Worm (Caenorhabditis elegans) whole organism, L3 larva: ENCODE results near the gene fbxb-83.
A peak's percentile ranks its signal among the peaks of the same experiment; 100 is the strongest.
"Not testable (repeated sequence)": the region's sequence is repeated elsewhere in the genome, so short reads cannot be mapped to it uniquely, and the experiment has no call there.

ENCODE experiments used
- ZK546.5 ChIP-seq: sonication (generic microtip); optimal IDR thresholded peaks from 2 replicates; lab custom pipeline; 2017; ENCODE audit warnings: missing biosample characterization, missing genetic modification characterization
- aly-2 ChIP-seq: fragments of 150-350 bp; optimal IDR thresholded peaks from 2 replicates; lab custom pipeline; 2014; ENCODE audit warnings: missing biosample characterization, missing genetic modification characterization
- ama-1 ChIP-seq: fragments of 150-350 bp; optimal IDR thresholded peaks from 2 replicates; lab custom pipeline; 2018
- ceh-28 ChIP-seq: fragments of 150-350 bp; optimal IDR thresholded peaks from 2 replicates; lab custom pipeline; 2014; ENCODE audit warnings: missing biosample characterization, missing genetic modification reagents, missing genetic modification characterization
- ceh-82 ChIP-seq: fragments of 150-350 bp; optimal IDR thresholded peaks from 2 replicates; lab custom pipeline; 2014; ENCODE audit warnings: missing biosample characterization, missing genetic modification characterization
- ceh-9 ChIP-seq: sonication (generic microtip); optimal IDR thresholded peaks from 2 replicates; lab custom pipeline; 2018; ENCODE audit warnings: missing biosample characterization, missing genetic modification characterization
- egl-27 ChIP-seq: sonication (generic microtip); optimal IDR thresholded peaks from 4 replicates; lab custom pipeline; 2017; ENCODE audit warnings: missing biosample characterization, missing genetic modification reagents, missing genetic modification characterization
- egl-5 ChIP-seq: fragments of 150-350 bp; optimal IDR thresholded peaks from 2 replicates; lab custom pipeline; 2017; ENCODE audit warnings: missing biosample characterization, missing genetic modification reagents, missing genetic modification characterization, inconsistent platforms
- elt-2 ChIP-seq: sonication (generic microtip); optimal IDR thresholded peaks from 2 replicates; lab custom pipeline; 2016; ENCODE audit warnings: missing genetic modification reagents, mild to moderate bottlenecking, missing genetic modification characterization, missing compliant biosample characterization
- eor-1 ChIP-seq, 2 experiments: fragments of 150-350 bp; optimal IDR thresholded peaks; 2 replicates each; lab custom pipeline; 2014 to 2018; ENCODE audit warnings: missing biosample characterization in 2 of 2, missing genetic modification characterization in 2 of 2
- fkh-10 ChIP-seq: sonication (generic microtip); optimal IDR thresholded peaks from 2 replicates; lab custom pipeline; 2017; ENCODE audit warnings: missing biosample characterization, missing genetic modification reagents, missing genetic modification characterization
- fkh-2 ChIP-seq: fragments of 150-350 bp; optimal IDR thresholded peaks from 2 replicates; lab custom pipeline; 2014; ENCODE audit warnings: missing biosample characterization, missing genetic modification reagents, missing genetic modification characterization
- jun-1 ChIP-seq: fragments of 150-350 bp; optimal IDR thresholded peaks from 2 replicates; lab custom pipeline; 2014; ENCODE audit warnings: missing biosample characterization, missing genetic modification reagents, missing genetic modification characterization
- lin-15B ChIP-seq: fragments of 150-350 bp; optimal IDR thresholded peaks from 2 replicates; lab custom pipeline; 2014; ENCODE audit warnings: missing biosample characterization, missing genetic modification characterization
- mdl-1 ChIP-seq: fragments of 150-350 bp; optimal IDR thresholded peaks from 2 replicates; lab custom pipeline; 2014; ENCODE audit warnings: missing biosample characterization, missing genetic modification characterization
- nhr-11 ChIP-seq: fragments of 150-350 bp; optimal IDR thresholded peaks from 2 replicates; lab custom pipeline; 2014; ENCODE audit warnings: missing biosample characterization, missing genetic modification characterization
- nhr-12 ChIP-seq: fragments of 150-350 bp; optimal IDR thresholded peaks from 2 replicates; lab custom pipeline; 2014; ENCODE audit warnings: missing biosample characterization, missing genetic modification characterization
- nhr-23 ChIP-seq: fragments of 150-350 bp; optimal IDR thresholded peaks from 2 replicates; lab custom pipeline; 2014; ENCODE audit warnings: missing biosample characterization, missing genetic modification reagents, missing genetic modification characterization
- nhr-237 ChIP-seq: fragments of 150-350 bp; optimal IDR thresholded peaks from 2 replicates; lab custom pipeline; 2014; ENCODE audit warnings: missing biosample characterization, missing genetic modification characterization
- nhr-28 ChIP-seq: fragments of 150-350 bp; optimal IDR thresholded peaks from 2 replicates; lab custom pipeline; 2014; ENCODE audit warnings: missing biosample characterization, missing genetic modification characterization
- nhr-43 ChIP-seq: sonication (generic microtip); optimal IDR thresholded peaks from 2 replicates; lab custom pipeline; 2016; ENCODE audit warnings: mild to moderate bottlenecking, missing genetic modification characterization, missing compliant biosample characterization; ENCODE audit not compliant: poor library complexity, severe bottlenecking
- nhr-67 ChIP-seq: fragments of 150-350 bp; optimal IDR thresholded peaks from 2 replicates; lab custom pipeline; 2014; ENCODE audit warnings: missing biosample characterization, missing genetic modification characterization
- nhr-77 ChIP-seq: fragments of 150-350 bp; optimal IDR thresholded peaks from 2 replicates; lab custom pipeline; 2014; ENCODE audit warnings: missing biosample characterization, missing genetic modification characterization
- pha-4 ChIP-seq: fragments of 150-350 bp; optimal IDR thresholded peaks from 2 replicates; lab custom pipeline; 2014; ENCODE audit warnings: missing biosample characterization, missing genetic modification reagents, missing genetic modification characterization
- pqm-1 ChIP-seq: fragments of 150-350 bp; optimal IDR thresholded peaks from 2 replicates; lab custom pipeline; 2017; ENCODE audit warnings: missing biosample characterization, missing genetic modification characterization, inconsistent platforms
- sea-2 ChIP-seq: fragments of 150-350 bp; sonication (generic microtip); optimal IDR thresholded peaks from 4 replicates; lab custom pipeline; 2014; ENCODE audit warnings: missing biosample characterization, missing genetic modification reagents, missing genetic modification characterization
- tbx-2 ChIP-seq: sonication (generic microtip); optimal IDR thresholded peaks from 2 replicates; lab custom pipeline; 2016; ENCODE audit warnings: mild to moderate bottlenecking, missing genetic modification characterization, missing compliant biosample characterization
- unc-62 ChIP-seq: fragments of 150-350 bp; sonication (generic microtip); optimal IDR thresholded peaks from 4 replicates; lab custom pipeline; 2014; ENCODE audit warnings: missing biosample characterization, missing genetic modification reagents, missing genetic modification characterization
- zag-1 ChIP-seq: fragments of 150-350 bp; optimal IDR thresholded peaks from 2 replicates; lab custom pipeline; 2014; ENCODE audit warnings: missing biosample characterization, missing genetic modification characterization
- ztf-11 ChIP-seq: fragments of 150-350 bp; optimal IDR thresholded peaks from 2 replicates; lab custom pipeline; 2014; ENCODE audit warnings: missing biosample characterization, missing genetic modification characterization

fbxb-83 gene

DNA sequence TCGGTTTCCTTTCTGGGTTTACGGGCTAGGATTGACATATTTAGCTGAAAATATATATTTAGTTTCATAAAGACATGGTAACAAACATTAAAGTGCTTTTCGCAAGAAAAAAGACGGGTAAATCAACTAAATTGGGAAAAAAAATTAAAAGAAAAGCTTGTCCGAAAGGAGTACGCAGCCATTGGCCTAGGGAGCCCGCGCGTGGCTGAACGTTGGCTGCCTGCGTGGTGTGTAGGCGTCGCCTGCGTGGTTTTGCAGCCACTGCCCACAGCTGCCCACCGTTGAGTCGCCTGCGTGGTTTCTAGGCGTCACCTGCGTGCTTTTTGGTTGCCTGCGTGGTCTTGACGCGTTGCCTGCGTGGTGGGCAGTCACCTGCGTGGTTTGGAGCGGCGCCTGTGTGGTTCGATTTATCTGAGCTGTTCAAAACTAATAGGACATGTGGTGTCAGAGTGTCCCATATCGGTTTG lies 23.0 kb downstream of the fbxb-83 start, which contains the start of gene C29F9.12:
C29F9.12 (minus strand) TSS at position 51 of the 467 bp plus-strand sequence.
- not testable (repeated sequence) for TF ChIP-seq nhr-77 (tag; lab: Kevin White, UChicago); nhr-67 (tag; lab: Kevin White, UChicago); eor-1 (tag; optimal IDR thresholded peaks at IDR 0.05; lab: Kevin White, UChicago)

DNA sequence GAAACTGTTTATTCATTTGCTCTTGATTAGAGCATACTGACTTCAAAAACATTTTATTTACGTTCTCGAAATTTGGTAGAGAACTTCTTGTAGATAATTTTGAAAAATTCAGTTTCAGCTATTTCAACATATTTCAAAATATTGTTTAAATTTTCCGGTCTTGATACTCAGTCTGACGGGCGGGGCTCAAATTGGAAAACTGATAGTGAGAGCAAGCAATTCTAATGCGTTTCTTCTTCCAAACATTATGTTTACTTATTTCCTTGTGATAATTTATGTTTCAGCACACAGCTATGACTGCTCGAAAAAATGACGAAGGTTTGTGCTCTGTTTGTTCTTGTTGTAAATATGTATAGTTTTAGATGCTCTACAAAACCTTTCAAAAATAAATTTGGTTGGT lies 24.8 kb downstream of the fbxb-83 start, which contains the start of gene pals-24:
pals-24 (plus strand) TSS at position 237 of the 400 bp plus-strand sequence.
- peak; percentile 87 for TF ChIP-seq pqm-1 (tag; lab: Kevin White, UChicago)
- no peak for TF ChIP-seq zag-1
- TF ChIP-seq jun-1 (tag; lab: Kevin White, UChicago), result peak; percentile 46
- TF ChIP-seq eor-1 (tag; optimal IDR thresholded peaks at IDR 0.05; lab: Kevin White, UChicago), result no peak
- no peak for TF ChIP-seq ama-1 (lab: Kevin White, UChicago)
- no peak for TF ChIP-seq nhr-67 (tag; lab: Kevin White, UChicago)
- no peak for TF ChIP-seq ztf-11 (tag; lab: Kevin White, UChicago)
- peak; percentile 84 for TF ChIP-seq elt-2 (tag; lab: Kevin White, UChicago)
- no peak for TF ChIP-seq aly-2
- no peak for TF ChIP-seq mdl-1 (tag; lab: Kevin White, UChicago)
- peak; percentile 58 for TF ChIP-seq pha-4 (tag; lab: Kevin White, UChicago)
- TF ChIP-seq lin-15B, result no peak
- TF ChIP-seq nhr-43 (tag; lab: Kevin White, UChicago), result no peak

DNA sequence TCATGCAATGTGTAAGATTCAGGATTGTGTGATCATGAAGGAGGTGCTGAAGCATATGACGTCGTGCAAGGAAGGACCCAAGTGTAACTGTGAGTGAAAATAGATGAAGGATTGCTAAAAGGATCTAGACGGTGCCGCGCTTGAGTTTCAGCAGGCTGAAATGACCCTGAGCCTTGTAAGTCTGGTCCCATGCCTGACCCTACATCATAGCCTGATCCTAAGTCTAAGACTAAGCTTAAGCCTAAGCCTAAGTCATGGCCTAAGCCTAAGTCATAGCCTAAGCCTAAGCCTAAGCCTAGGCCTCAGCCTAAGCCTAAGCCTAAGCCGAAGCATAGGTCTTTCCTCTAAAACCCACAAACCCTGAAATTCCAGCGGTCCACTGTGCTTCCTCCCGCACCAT lies 27.2 kb downstream of the fbxb-83 start:
- TF ChIP-seq ceh-9 (tag; lab: Kevin White, UChicago), result no peak
- no peak for TF ChIP-seq nhr-237 (tag; lab: Kevin White, UChicago)
- TF ChIP-seq elt-2 (tag; lab: Kevin White, UChicago), result no peak
- no peak for TF ChIP-seq eor-1 (tag; optimal IDR thresholded peaks at IDR 0.05; lab: Kevin White, UChicago)
- TF ChIP-seq sea-2 (GFP tag; lab: Kevin White, UChicago), result no peak
- TF ChIP-seq nhr-23 (tag; lab: Kevin White, UChicago), result no peak
- TF ChIP-seq ceh-82 (tag; lab: Kevin White, UChicago), result no peak
- no peak for TF ChIP-seq egl-5 (tag; lab: Kevin White, UChicago)
- no peak for TF ChIP-seq unc-62 (GFP tag; lab: Kevin White, UChicago)
- no peak for TF ChIP-seq fkh-10
- no peak for TF ChIP-seq egl-27
- TF ChIP-seq nhr-12, result no peak
- TF ChIP-seq nhr-28 (tag; lab: Kevin White, UChicago), result no peak
- TF ChIP-seq mdl-1 (tag; lab: Kevin White, UChicago), result no peak

DNA sequence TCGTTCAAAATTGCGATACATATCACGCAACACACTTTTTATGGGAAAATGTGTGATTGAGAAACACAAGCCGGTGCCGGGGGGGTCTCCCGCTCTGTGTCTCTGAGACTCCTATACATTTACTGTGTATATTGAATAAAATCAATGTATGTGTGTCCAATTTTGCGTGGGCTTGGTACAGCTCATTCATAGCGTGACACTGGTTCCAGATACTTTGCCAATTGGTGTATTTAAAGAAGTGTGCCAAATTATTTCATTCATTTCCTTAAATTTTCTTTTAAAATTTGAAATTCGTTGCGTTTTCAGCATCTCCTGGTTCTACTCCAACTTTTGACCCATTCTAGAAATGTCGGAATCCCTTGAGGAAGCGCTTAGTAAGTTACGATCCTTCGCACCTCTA lies 27.8 kb downstream of the fbxb-83 start, which contains the start of gene C29F9.5:
C29F9.5 (plus strand) TSS at position 301 of the 400 bp plus-strand sequence.
- TF ChIP-seq nhr-11, result no peak
- no peak for TF ChIP-seq unc-62 (GFP tag; lab: Kevin White, UChicago)
- TF ChIP-seq fkh-2 (tag; lab: Kevin White, UChicago), result no peak
- TF ChIP-seq ceh-28 (tag; lab: Kevin White, UChicago), result no peak
- TF ChIP-seq ceh-82 (tag; lab: Kevin White, UChicago), result no peak
- no peak for TF ChIP-seq aly-2
- no peak for TF ChIP-seq jun-1 (tag; lab: Kevin White, UChicago)

DNA sequence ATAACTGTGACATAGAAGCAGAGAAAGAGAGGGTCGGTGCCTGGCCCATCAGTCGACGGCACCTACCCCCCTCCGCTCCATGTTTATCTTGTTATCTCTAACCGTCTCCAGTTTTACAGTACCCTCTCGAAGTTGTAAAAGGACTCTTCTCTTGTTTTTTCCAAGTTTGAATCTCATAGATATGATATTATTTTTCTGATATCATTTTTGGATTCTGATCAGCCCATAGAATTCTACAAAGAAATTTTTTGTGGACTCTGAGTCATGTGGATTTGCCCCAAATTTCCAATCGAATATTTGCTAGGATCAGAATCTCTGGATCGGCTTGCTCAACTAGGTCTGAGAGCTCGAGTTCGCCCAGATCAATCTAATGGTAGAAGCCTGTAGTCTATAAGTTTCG lies 30.4 kb downstream of the fbxb-83 start, which contains the start of gene C29F9.6:
C29F9.6 (plus strand) TSS at position 301 of the 400 bp plus-strand sequence.
- TF ChIP-seq nhr-43 (tag; lab: Kevin White, UChicago) (no peak), ZK546.5 (tag; lab: Kevin White, UChicago) (no peak), ceh-28 (tag; lab: Kevin White, UChicago) (no peak), eor-1 (tag; optimal IDR thresholded peaks at IDR 0.05; lab: Kevin White, UChicago) (no peak), pqm-1 (tag; lab: Kevin White, UChicago) (no peak), tbx-2 (tag; lab: Kevin White, UChicago) (no peak)

DNA sequence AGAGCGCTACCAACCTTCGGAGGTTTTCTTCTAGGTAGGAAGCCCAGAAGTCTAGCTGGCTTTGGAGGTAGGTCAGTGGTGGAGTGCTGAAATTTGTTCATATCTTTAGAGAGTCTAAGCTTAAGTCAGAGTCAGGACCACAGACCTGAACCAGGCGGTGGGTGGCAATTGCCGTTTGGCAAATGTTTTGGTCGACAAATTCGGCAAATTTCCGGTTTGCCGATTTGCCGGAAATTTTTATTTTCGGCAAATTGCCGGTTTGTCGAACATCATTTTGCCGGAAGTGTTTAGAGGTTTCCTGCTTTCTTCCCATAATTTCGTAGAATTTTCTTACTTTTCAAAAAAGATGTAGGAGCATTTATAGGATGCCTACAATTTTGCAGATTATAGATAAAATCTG lies 46.2 kb downstream of the fbxb-83 start, which contains the start of gene C29F9.9:
C29F9.9 (minus strand) TSS at position 101 of the 400 bp plus-strand sequence.
- TF ChIP-seq ceh-9, nhr-237, pqm-1 (tag; lab: Kevin White, UChicago): not testable (repeated sequence)
